Fruit fly (Drosophila melanogaster) whole organism, adult: Measurements from ENCODE around the gene CG34398.

Experiments
- CG11617 ChIP-seq: fragments of 200-800 bp; sonication (Bioruptor generic); optimal IDR thresholded peaks from 2 replicates; lab custom pipeline; 2017; ENCODE audit warnings: mild to moderate bottlenecking, missing biosample characterization, missing genetic modification reagents, missing genetic modification characterization
- CG12768 ChIP-seq: fragments of 200-800 bp; sonication (Bioruptor generic); optimal IDR thresholded peaks from 2 replicates; lab custom pipeline; 2017; ENCODE audit warnings: missing biosample characterization, missing genetic modification characterization, mild to moderate bottlenecking, moderate library complexity, missing genetic modification reagents
- CG14711 ChIP-seq: fragments of 200-800 bp; sonication (Bioruptor generic); optimal IDR thresholded peaks from 2 replicates; lab custom pipeline; 2018; ENCODE audit warnings: missing biosample characterization, mild to moderate bottlenecking, missing genetic modification characterization, moderate library complexity
- CG1620 ChIP-seq: fragments of 200-800 bp; sonication (Bioruptor generic); optimal IDR thresholded peaks from 2 replicates; lab custom pipeline; 2016; ENCODE audit warnings: missing biosample characterization, missing genetic modification characterization
- CG33017 ChIP-seq: fragments of 200-800 bp; sonication (Bioruptor generic); optimal IDR thresholded peaks from 2 replicates; lab custom pipeline; 2018; ENCODE audit warnings: missing biosample characterization, mild to moderate bottlenecking, missing genetic modification characterization, moderate library complexity
- CG5204 ChIP-seq: fragments of 200-800 bp; sonication (Bioruptor generic); optimal IDR thresholded peaks from 2 replicates; lab custom pipeline; 2016; ENCODE audit warnings: missing biosample characterization, missing genetic modification characterization
- CG7045 ChIP-seq: fragments of 200-800 bp; sonication (Bioruptor generic); optimal IDR thresholded peaks from 2 replicates; lab custom pipeline; 2017; ENCODE audit warnings: missing biosample characterization, mild to moderate bottlenecking, missing genetic modification characterization
- CG7101 ChIP-seq: fragments of 200-800 bp; sonication (Bioruptor generic); optimal IDR thresholded peaks from 2 replicates; lab custom pipeline; 2018; ENCODE audit warnings: missing biosample characterization, mild to moderate bottlenecking, missing genetic modification characterization, moderate library complexity
- Clk ChIP-seq: fragments of 200-800 bp; sonication (Bioruptor generic); optimal IDR thresholded peaks from 2 replicates; lab custom pipeline; 2017; ENCODE audit warnings: missing biosample characterization, missing genetic modification characterization
- Crg-1 ChIP-seq: fragments of 200-800 bp; sonication (Bioruptor generic); optimal IDR thresholded peaks from 2 replicates; lab custom pipeline; 2016; ENCODE audit warnings: missing biosample characterization, missing genetic modification characterization
- Hr96 ChIP-seq: fragments of 200-800 bp; sonication (Bioruptor generic); optimal IDR thresholded peaks from 2 replicates; lab custom pipeline; 2016; ENCODE audit warnings: missing biosample characterization, missing genetic modification characterization
- Mnt ChIP-seq: fragments of 200-800 bp; sonication (Bioruptor generic); optimal IDR thresholded peaks from 2 replicates; lab custom pipeline; 2016; ENCODE audit warnings: missing biosample characterization, mild to moderate bottlenecking, missing genetic modification characterization
- bab1 ChIP-seq: fragments of 200-800 bp; sonication (Bioruptor generic); optimal IDR thresholded peaks from 3 replicates; lab custom pipeline; 2019; ENCODE audit warnings: missing biosample characterization, mild to moderate bottlenecking, missing genetic modification characterization, moderate library complexity
- cic ChIP-seq: fragments of 200-800 bp; sonication (Bioruptor generic); optimal IDR thresholded peaks from 2 replicates; lab custom pipeline; 2017; ENCODE audit warnings: missing biosample characterization, mild to moderate bottlenecking, missing genetic modification characterization, moderate library complexity
- cnc ChIP-seq, 2 experiments: fragments of >200 bp; optimal IDR thresholded peaks; 2 replicates each; lab custom pipeline; 2017
- kay ChIP-seq: fragments of 200-800 bp; sonication (Bioruptor generic); peaks from one replicate; lab custom pipeline; 2016; ENCODE audit warnings: missing biosample characterization, missing genetic modification characterization, borderline replicate concordance
- ovo ChIP-seq: fragments of 200-800 bp; sonication (Bioruptor generic); optimal IDR thresholded peaks from 2 replicates; lab custom pipeline; 2016; ENCODE audit warnings: missing biosample characterization, missing genetic modification characterization
- pad ChIP-seq: fragments of 200-800 bp; sonication (Bioruptor generic); optimal IDR thresholded peaks from 3 replicates; lab custom pipeline; 2017; ENCODE audit warnings: missing biosample characterization, missing genetic modification characterization, mild to moderate bottlenecking, moderate library complexity, missing genetic modification reagents
- tj ChIP-seq: fragments of 200-800 bp; sonication (Bioruptor generic); optimal IDR thresholded peaks from 3 replicates; lab custom pipeline; 2017; ENCODE audit warnings: missing biosample characterization, mild to moderate bottlenecking, missing genetic modification characterization, moderate library complexity
- toe ChIP-seq: fragments of 200-800 bp; sonication (Bioruptor generic); optimal IDR thresholded peaks from 2 replicates; lab custom pipeline; 2016; ENCODE audit warnings: missing biosample characterization, missing genetic modification characterization

CG34398 gene

dm6 chr2L:8898714-8899652 is at the start of gene CG34398:
TSS of gene CG34398 (plus strand) at chr2L:8898786.
- no peak for TF ChIP-seq pad (GFP tag; lab: Kevin White, UChicago)
- TF ChIP-seq CG11617 (GFP tag; lab: Kevin White, UChicago), result no peak
- TF ChIP-seq Clk, result no peak
- no peak for TF ChIP-seq cic (GFP tag; lab: Kevin White, UChicago)
- no peak for TF ChIP-seq Crg-1
- TF ChIP-seq Hr96 (GFP tag; lab: Kevin White, UChicago), result no peak
- no peak for TF ChIP-seq cnc (optimal IDR thresholded peaks at IDR 0.05; lab: Kevin White, UChicago)
- TF ChIP-seq kay (GFP tag; lab: Kevin White, UChicago), result no peak
- no peak for TF ChIP-seq CG5204 (GFP tag; lab: Kevin White, UChicago)
- no peak for TF ChIP-seq CG1620 (GFP tag; lab: Kevin White, UChicago)
- TF ChIP-seq bab1 (GFP tag; lab: Kevin White, UChicago), result no peak
- TF ChIP-seq toe (GFP tag; lab: Kevin White, UChicago), result no peak
- no peak for TF ChIP-seq ovo (GFP tag; lab: Kevin White, UChicago)
- no peak for TF ChIP-seq CG7101 (tag; lab: Kevin White, UChicago)
- TF ChIP-seq CG12768 (GFP tag; lab: Kevin White, UChicago), result no peak
- no peak for TF ChIP-seq tj (GFP tag; lab: Kevin White, UChicago)
- TF ChIP-seq CG7045 (GFP tag; lab: Kevin White, UChicago), result no peak

dm6 chr2L:8849170-8849569 is 49.4 kb upstream of the CG34398 start:
- TF ChIP-seq Clk, result no peak
- no peak for TF ChIP-seq pad (GFP tag; lab: Kevin White, UChicago)
- TF ChIP-seq Hr96 (GFP tag; lab: Kevin White, UChicago), result no peak
- no peak for TF ChIP-seq cic (GFP tag; lab: Kevin White, UChicago)
- TF ChIP-seq CG1620 (GFP tag; lab: Kevin White, UChicago), result no peak
- TF ChIP-seq CG12768 (GFP tag; lab: Kevin White, UChicago), result no peak
- no peak for TF ChIP-seq CG7101 (tag; lab: Kevin White, UChicago)
- TF ChIP-seq CG33017 (tag; lab: Kevin White, UChicago), result no peak
- TF ChIP-seq CG7045 (GFP tag; lab: Kevin White, UChicago), result no peak
- no peak for TF ChIP-seq CG5204 (GFP tag; lab: Kevin White, UChicago)

- TF ChIP-seq cnc (optimal IDR thresholded peaks at IDR 0.05; lab: Kevin White, UChicago), result no peak
- no peak for TF ChIP-seq tj (GFP tag; lab: Kevin White, UChicago)
- no peak for TF ChIP-seq Mnt
- no peak for TF ChIP-seq pad (GFP tag; lab: Kevin White, UChicago)
- no peak for TF ChIP-seq CG7045 (GFP tag; lab: Kevin White, UChicago)
- no peak for TF ChIP-seq bab1 (GFP tag; lab: Kevin White, UChicago)
- no peak for TF ChIP-seq CG14711
- TF ChIP-seq kay (GFP tag; lab: Kevin White, UChicago), result no peak
- TF ChIP-seq CG5204 (GFP tag; lab: Kevin White, UChicago), result no peak
Measured at dm6 chr2L:8851061-8851460, 47.5 kb upstream of the CG34398 start.

- TF ChIP-seq ovo (GFP tag; lab: Kevin White, UChicago) (no peak), CG7101 (tag; lab: Kevin White, UChicago) (no peak), pad (GFP tag; lab: Kevin White, UChicago) (no peak), toe (GFP tag; lab: Kevin White, UChicago) (no peak), CG11617 (GFP tag; lab: Kevin White, UChicago) (no peak), CG14711 (no peak), tj (GFP tag; lab: Kevin White, UChicago) (no peak), kay (GFP tag; lab: Kevin White, UChicago) (no peak), CG7045 (GFP tag; lab: Kevin White, UChicago) (no peak), CG12768 (GFP tag; lab: Kevin White, UChicago) (no peak), bab1 (GFP tag; lab: Kevin White, UChicago) (no peak), CG1620 (GFP tag; lab: Kevin White, UChicago) (no peak), Clk (no peak)
Measured at dm6 chr2L:8852235-8852634, 46.4 kb upstream of the CG34398 start.

dm6 chr2L:8855482-8855881 is 43.1 kb upstream of the CG34398 start:
- no peak for TF ChIP-seq CG1620 (GFP tag; lab: Kevin White, UChicago)
- no peak for TF ChIP-seq CG33017 (tag; lab: Kevin White, UChicago)
- no peak for TF ChIP-seq kay (GFP tag; lab: Kevin White, UChicago)
- TF ChIP-seq CG7101 (tag; lab: Kevin White, UChicago), result no peak
- no peak for TF ChIP-seq toe (GFP tag; lab: Kevin White, UChicago)
- no peak for TF ChIP-seq ovo (GFP tag; lab: Kevin White, UChicago)
- no peak for TF ChIP-seq CG11617 (GFP tag; lab: Kevin White, UChicago)
- TF ChIP-seq CG5204 (GFP tag; lab: Kevin White, UChicago), result no peak

dm6 chr2L:8857752-8858151 is 40.8 kb upstream of the CG34398 start:
- no peak for TF ChIP-seq CG11617 (GFP tag; lab: Kevin White, UChicago)
- TF ChIP-seq pad (GFP tag; lab: Kevin White, UChicago), result no peak
- TF ChIP-seq Hr96 (GFP tag; lab: Kevin White, UChicago), result no peak
- TF ChIP-seq CG7045 (GFP tag; lab: Kevin White, UChicago), result no peak
- TF ChIP-seq Mnt, result no peak
- no peak for TF ChIP-seq ovo (GFP tag; lab: Kevin White, UChicago)
- no peak for TF ChIP-seq Clk
- no peak for TF ChIP-seq CG12768 (GFP tag; lab: Kevin White, UChicago)
- TF ChIP-seq bab1 (GFP tag; lab: Kevin White, UChicago), result no peak
- no peak for TF ChIP-seq CG33017 (tag; lab: Kevin White, UChicago)
- no peak for TF ChIP-seq CG7101 (tag; lab: Kevin White, UChicago)
- TF ChIP-seq cic (GFP tag; lab: Kevin White, UChicago), result no peak
- no peak for TF ChIP-seq cnc (optimal IDR thresholded peaks at IDR 0.05; lab: Kevin White, UChicago)
- no peak for TF ChIP-seq kay (GFP tag; lab: Kevin White, UChicago)
